Fruit fly (Drosophila melanogaster): ENCODE data around the gene CheB38a.

dm6 chr2L:20820767-20821166 lies 2.4 kb upstream of the CheB38a start, which contains the start of gene CheB38c:
- no peak for TF ChIP-seq EcR (GFP tag; optimal IDR thresholded peaks at IDR 0.05)
- no peak for TF ChIP-seq rn (GFP tag; IDR thresholded peaks at IDR 0.05)
- no peak for TF ChIP-seq CG9948 (tag; optimal IDR thresholded peaks at IDR 0.05)
